Worm (Caenorhabditis elegans) whole organism, L2 larva: ENCODE results near the gene twk-43.

Experiments
- R02D3.7 ChIP-seq: fragments of 150-350 bp; optimal IDR thresholded peaks from 2 replicates; lab custom pipeline; 2014; ENCODE audit warnings: missing biosample characterization, missing genetic modification characterization
- ama-1 ChIP-seq: fragments of 150-350 bp; optimal IDR thresholded peaks from 2 replicates; lab custom pipeline; 2018; ENCODE audit warnings: inconsistent platforms
- dmd-4 ChIP-seq: sonication (generic microtip); optimal IDR thresholded peaks from 2 replicates; lab custom pipeline; 2017; ENCODE audit warnings: missing biosample characterization, missing genetic modification characterization
- egl-27 ChIP-seq: sonication (generic microtip); optimal IDR thresholded peaks from 3 replicates; lab custom pipeline; 2017; ENCODE audit warnings: missing biosample characterization, missing genetic modification reagents, missing genetic modification characterization
- lin-13 ChIP-seq: fragments of 150-350 bp; optimal IDR thresholded peaks from 2 replicates; lab custom pipeline; 2014; ENCODE audit warnings: missing biosample characterization, missing genetic modification reagents, missing genetic modification characterization
- nhr-12 ChIP-seq: fragments of 150-350 bp; optimal IDR thresholded peaks from 2 replicates; lab custom pipeline; 2014; ENCODE audit warnings: missing biosample characterization, missing genetic modification characterization
- nhr-237 ChIP-seq: fragments of 150-350 bp; optimal IDR thresholded peaks from 2 replicates; lab custom pipeline; 2014; ENCODE audit warnings: missing biosample characterization, missing genetic modification characterization
- nhr-6 ChIP-seq: fragments of 150-350 bp; optimal IDR thresholded peaks from 2 replicates; lab custom pipeline; 2014; ENCODE audit warnings: missing biosample characterization, missing genetic modification characterization
- nhr-77 ChIP-seq: fragments of 150-350 bp; optimal IDR thresholded peaks from 2 replicates; lab custom pipeline; 2014; ENCODE audit warnings: missing biosample characterization, missing genetic modification characterization
- skn-1 ChIP-seq: sonication (generic microtip); optimal IDR thresholded peaks from 2 replicates; lab custom pipeline; 2017; ENCODE audit warnings: missing biosample characterization, missing genetic modification characterization
- snpc-4 ChIP-seq: fragments of 150-350 bp; optimal IDR thresholded peaks from 2 replicates; lab custom pipeline; 2014; ENCODE audit warnings: missing biosample characterization, missing genetic modification characterization
- unc-62 ChIP-seq: fragments of 150-350 bp; optimal IDR thresholded peaks from 2 replicates; lab custom pipeline; 2014; ENCODE audit warnings: missing biosample characterization, missing genetic modification reagents, missing genetic modification characterization
- zag-1 ChIP-seq: fragments of 150-350 bp; optimal IDR thresholded peaks from 2 replicates; lab custom pipeline; 2014; ENCODE audit warnings: missing biosample characterization, missing genetic modification characterization

ce11 chrV:13385798-13386197 lies 39.7 kb downstream of the twk-43 start, which contains the start of gene gcy-34:
- TF ChIP-seq skn-1 = no peak
- no peak for TF ChIP-seq R02D3.7 (tag; lab: Kevin White, UChicago)
- no peak for TF ChIP-seq dmd-4 (tag; lab: Kevin White, UChicago)
- TF ChIP-seq snpc-4 (tag; lab: Kevin White, UChicago) = no peak
- TF ChIP-seq nhr-237 (tag; lab: Kevin White, UChicago) = no peak
- no peak for TF ChIP-seq zag-1 (tag; lab: Kevin White, UChicago)
- TF ChIP-seq nhr-77 (tag; lab: Kevin White, UChicago) = no peak
- TF ChIP-seq egl-27 (tag; lab: Kevin White, UChicago) = no peak
- TF ChIP-seq ama-1 (lab: Kevin White, UChicago) = no peak
- TF ChIP-seq lin-13 (GFP tag; lab: Kevin White, UChicago) = no peak
- no peak for TF ChIP-seq unc-62 (GFP tag; lab: Kevin White, UChicago)
- TF ChIP-seq nhr-6 (tag; lab: Kevin White, UChicago) = no peak
- no peak for TF ChIP-seq nhr-12
